Worm (Caenorhabditis elegans): ENCODE measurements around the gene gly-11.

The gly-11 gene

ce11 chrIII:12123427-12123826 is 53.6 kb downstream of the gly-11 start:
- no peak for TF ChIP-seq R02D3.7 (tag; optimal IDR thresholded peaks at IDR 0.05)
- no peak for TF ChIP-seq sma-3 (GFP tag; optimal IDR thresholded peaks at IDR 0.05)
- TF ChIP-seq nhr-6 (tag; optimal IDR thresholded peaks at IDR 0.05), result no peak
- TF ChIP-seq zag-1 (tag; optimal IDR thresholded peaks at IDR 0.05), result no peak
- TF ChIP-seq nhr-77 (tag; optimal IDR thresholded peaks at IDR 0.05), result no peak
- TF ChIP-seq aly-2 (tag; optimal IDR thresholded peaks at IDR 0.05), result no peak
- no peak for TF ChIP-seq unc-55 (GFP tag; optimal IDR thresholded peaks at IDR 0.05)
